Fruit fly (Drosophila melanogaster): ENCODE data around the gene CG15200.

DNA sequence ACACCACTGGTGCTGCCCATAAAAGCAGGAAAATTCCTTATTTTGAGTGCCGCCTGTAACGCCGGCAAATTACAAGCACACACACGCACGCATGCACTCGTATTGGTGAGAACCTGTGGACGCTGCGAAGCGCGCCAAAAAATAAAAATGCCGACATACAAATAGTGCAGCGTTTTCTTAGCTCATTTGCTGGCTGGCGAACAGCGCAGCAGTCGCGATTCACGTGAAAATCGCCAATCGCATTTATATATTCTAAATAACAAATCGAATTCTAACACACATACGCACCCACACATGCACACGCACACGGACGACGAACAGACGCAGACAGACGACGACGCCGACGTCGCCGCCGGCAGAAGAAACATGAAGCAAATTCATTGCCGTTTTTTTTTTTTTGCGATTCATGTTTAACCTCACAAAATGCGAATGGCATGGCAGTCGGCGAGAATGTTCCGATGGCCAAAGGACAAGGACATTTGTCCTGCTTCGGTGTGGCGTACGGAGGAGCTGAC is 35.1 kb upstream of the CG15200 start:
- no peak for TF ChIP-seq psq (optimal IDR thresholded peaks at IDR 0.05)
- TF ChIP-seq ttk (optimal IDR thresholded peaks at IDR 0.05) = no peak
